Worm (Caenorhabditis elegans): ENCODE measurements around the gene C04H5.1.

The C04H5.1 gene

DNA sequence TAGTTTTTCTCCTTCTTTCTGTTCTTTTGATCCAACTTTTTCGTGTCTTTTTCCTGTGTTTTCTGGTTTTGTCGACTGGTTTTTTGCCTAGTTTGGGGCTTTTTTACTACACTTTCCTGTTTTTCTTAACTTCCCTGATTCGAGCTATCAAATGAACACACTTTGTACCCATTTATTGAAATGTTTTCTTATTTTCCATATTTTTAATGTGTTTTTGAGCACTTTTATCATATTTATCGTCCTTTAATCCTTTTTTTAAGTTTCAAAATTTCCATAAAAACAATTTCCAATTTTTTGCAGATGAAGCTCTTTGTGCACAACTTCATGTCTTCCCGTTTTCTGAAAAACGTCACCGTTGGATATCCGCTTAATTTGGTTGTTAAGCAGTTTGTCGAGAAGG, at the start of gene C04H5.1:
Gene C04H5.1 (plus strand): TSS at position 301 of the 400 bp plus-strand sequence.
- no peak for TF ChIP-seq unc-62 (GFP tag; optimal IDR thresholded peaks at IDR 0.05)

DNA sequence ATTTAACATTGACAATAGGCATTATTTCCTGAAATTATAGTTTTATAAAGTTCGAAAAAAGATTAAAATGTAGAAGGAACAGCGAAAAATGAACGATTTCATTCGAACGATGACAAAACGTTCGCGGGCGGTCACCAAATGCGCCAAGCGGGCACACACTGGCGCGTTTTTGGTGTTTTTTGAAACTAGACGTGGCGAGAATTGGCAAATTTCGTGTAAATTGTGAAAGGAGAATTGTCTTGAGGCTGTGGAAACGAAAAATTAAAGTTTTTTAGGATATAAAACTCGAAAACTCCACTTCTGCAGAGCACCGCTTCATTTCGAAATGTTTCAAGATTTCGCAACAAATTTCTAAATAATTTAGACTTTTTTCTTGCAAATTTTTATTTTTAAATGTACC, 45.4 kb upstream of the C04H5.1 start, which contains the start of gene usp-14:
Gene usp-14 (minus strand): TSS at position 28 of the 400 bp plus-strand sequence.
- TF ChIP-seq unc-62 (GFP tag; optimal IDR thresholded peaks at IDR 0.05), result no peak

DNA sequence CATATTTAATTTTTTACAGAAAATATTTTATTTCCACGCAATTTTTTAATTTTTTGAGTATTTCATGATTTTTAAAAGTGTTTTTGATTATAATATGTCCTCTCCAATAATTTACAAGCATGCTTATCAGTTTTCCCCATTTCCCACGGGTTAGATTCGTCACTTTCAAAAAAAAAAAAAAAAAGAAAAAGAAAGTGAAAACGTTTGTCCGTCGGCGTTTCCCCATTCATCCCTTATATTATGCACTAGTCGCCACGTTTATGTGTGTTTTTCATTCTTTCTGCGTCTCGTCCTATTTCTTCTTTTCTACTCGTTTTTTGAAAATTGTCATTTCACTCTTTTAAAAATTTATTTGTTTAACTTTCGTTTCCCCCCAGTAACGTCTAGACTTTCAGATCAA, 44.7 kb upstream of the C04H5.1 start, which contains the start of gene vnut-1:
Gene vnut-1 (plus strand): TSS at position 396 of the 400 bp plus-strand sequence.
- TF ChIP-seq unc-62 (GFP tag; optimal IDR thresholded peaks at IDR 0.05), result no peak

ce11 chrII:14492592-14493196, 41.4 kb upstream of the C04H5.1 start:
- TF ChIP-seq unc-62 (GFP tag; optimal IDR thresholded peaks at IDR 0.05), result no peak

ce11 chrII:14494014-14494413, 40.1 kb upstream of the C04H5.1 start:
- TF ChIP-seq unc-62 (GFP tag; optimal IDR thresholded peaks at IDR 0.05), result no peak

DNA sequence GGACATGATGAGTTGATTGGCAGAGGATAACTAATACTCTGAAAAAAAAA, 39.9 kb upstream of the C04H5.1 start, which contains the start of gene cysl-2:
Gene cysl-2 (minus strand): TSS at position 38 of the 50 bp plus-strand sequence.
- TF ChIP-seq unc-62 (GFP tag; optimal IDR thresholded peaks at IDR 0.05), result no peak

DNA sequence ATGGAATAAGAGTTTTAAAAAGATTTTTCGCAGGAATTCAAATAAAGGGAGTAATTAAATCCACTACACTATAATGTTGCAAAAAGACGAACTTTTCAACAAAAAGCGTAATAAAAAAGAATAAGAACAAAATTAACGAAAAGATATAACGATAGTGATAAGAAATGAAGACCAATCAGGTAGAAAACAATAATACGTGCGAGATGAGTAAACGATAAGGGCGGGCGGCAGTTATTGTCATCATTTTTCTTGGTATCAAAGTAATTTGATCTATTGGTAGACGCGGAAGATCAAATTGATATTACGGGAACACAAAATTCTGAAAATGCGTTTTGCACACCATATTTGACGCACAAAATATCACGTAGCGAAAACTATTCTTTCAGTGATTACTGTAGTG, 39.6 kb upstream of the C04H5.1 start:
- TF ChIP-seq unc-62 (GFP tag; optimal IDR thresholded peaks at IDR 0.05), result no peak

DNA sequence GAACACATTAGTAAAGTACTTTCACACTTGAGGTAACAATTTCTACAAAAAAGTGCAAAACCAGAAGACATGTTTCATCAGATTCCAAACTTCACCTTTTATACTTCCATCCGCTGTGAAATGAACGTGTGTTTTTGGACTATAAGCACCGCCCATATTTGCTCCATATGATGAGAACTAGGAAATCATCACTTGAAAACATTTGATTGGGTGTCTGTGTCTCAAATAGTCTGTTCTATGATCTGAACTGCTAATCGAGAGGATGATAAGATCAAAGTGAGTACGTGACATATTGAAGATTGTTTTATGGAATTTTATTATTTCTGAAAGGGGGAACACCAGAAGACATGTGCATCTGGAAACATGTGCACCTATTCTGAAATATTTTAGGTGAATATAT, 38.8 kb upstream of the C04H5.1 start:
- no peak for TF ChIP-seq unc-62 (GFP tag; optimal IDR thresholded peaks at IDR 0.05)

- TF ChIP-seq unc-62 (GFP tag; optimal IDR thresholded peaks at IDR 0.05), result no peak
Measured at ce11 chrII:14496809-14497208, 37.3 kb upstream of the C04H5.1 start.

DNA sequence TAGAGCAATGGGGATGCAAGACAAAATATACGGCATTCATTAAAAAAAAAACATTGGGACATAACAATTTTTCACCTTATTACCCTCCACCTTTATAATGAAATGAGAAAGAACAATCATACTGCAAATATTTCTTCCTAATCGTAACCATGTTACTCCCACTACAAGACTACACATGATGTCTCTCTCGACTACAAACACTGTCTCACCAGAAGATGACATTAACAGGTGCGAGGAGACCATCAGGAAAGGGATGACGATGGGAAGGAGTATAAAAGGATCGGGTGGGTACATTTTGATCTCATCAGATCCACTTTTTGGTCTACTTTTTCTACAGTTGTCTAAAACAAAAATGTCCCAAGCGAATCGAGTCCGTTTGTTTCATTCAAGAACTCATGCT, 36.3 kb upstream of the C04H5.1 start, which contains the start of gene dhs-8:
Gene dhs-8 (plus strand): TSS at position 179 of the 400 bp plus-strand sequence.
- TF ChIP-seq unc-62 (GFP tag; optimal IDR thresholded peaks at IDR 0.05), result no peak

ce11 chrII:14500122-14500521, 34.0 kb upstream of the C04H5.1 start, which contains the start of gene K10H10.4:
Gene K10H10.4 (plus strand): TSS chrII:14500422.
- TF ChIP-seq unc-62 (GFP tag; optimal IDR thresholded peaks at IDR 0.05), result no peak

ce11 chrII:14501447-14501846, 32.7 kb upstream of the C04H5.1 start, which contains the start of gene K10H10.5:
Gene K10H10.5 (plus strand): TSS chrII:14501747.
- TF ChIP-seq unc-62 (GFP tag; optimal IDR thresholded peaks at IDR 0.05), result no peak

DNA sequence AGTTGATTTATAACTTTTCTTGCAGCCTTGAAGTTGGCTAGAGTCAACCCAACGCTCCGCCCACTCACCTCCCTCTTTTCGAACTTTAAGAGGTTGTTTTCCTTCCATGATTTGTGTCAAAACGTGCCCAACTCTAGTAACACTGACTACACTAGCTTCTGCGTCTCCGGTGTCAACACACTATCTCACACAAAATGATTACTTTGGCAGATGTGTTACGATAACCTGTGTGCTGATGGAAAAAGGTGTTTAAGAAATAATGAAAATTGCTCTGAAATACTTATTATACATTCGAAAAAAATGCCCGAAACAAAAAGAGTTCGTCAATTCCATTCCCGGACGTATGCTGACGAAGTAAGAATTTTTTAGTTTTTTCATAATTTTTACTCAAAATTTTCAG, 31.1 kb upstream of the C04H5.1 start, which contains the start of gene K10H10.6:
Gene K10H10.6 (plus strand): TSS at position 301 of the 400 bp plus-strand sequence.
- TF ChIP-seq unc-62 (GFP tag; optimal IDR thresholded peaks at IDR 0.05), result no peak

ce11 chrII:14506245-14506644, 27.9 kb upstream of the C04H5.1 start, which contains the start of gene K10H10.12:
Gene K10H10.12 (minus strand): TSS chrII:14506345.
- TF ChIP-seq unc-62 (GFP tag; optimal IDR thresholded peaks at IDR 0.05), result no peak

DNA sequence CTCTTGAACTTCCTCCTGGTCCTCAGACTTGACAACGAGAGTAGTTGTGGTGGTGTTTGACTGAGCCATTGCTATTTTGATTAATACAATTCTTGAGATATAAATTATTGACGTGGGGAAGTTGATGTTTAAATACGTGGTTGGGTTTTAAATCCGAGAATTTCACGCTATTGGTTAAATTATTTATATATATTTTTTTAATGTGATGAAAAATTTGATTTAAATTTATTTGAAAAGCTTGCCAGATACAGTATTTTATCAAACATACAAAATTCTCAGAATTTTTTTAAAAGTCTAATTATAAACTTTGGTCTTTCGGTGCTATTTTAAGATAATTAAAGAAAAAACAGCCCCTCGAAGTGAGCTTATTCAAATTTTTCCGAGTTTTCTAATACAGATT, 26.5 kb upstream of the C04H5.1 start, which contains the start of the genes K10H10.7 and K10H10.10:
Gene K10H10.7 (minus strand): TSS at position 101 of the 400 bp plus-strand sequence.
Gene K10H10.10 (plus strand): TSS at position 204 of the 400 bp plus-strand sequence.
- no peak for TF ChIP-seq unc-62 (GFP tag; optimal IDR thresholded peaks at IDR 0.05)

ce11 chrII:14510162-14510561, 23.9 kb upstream of the C04H5.1 start:
- no peak for TF ChIP-seq unc-62 (GFP tag; optimal IDR thresholded peaks at IDR 0.05)

ce11 chrII:14511189-14511588, 22.9 kb upstream of the C04H5.1 start, which contains the start of gene K10H10.13:
Gene K10H10.13 (minus strand): TSS chrII:14511289.
- no peak for TF ChIP-seq unc-62 (GFP tag; optimal IDR thresholded peaks at IDR 0.05)

DNA sequence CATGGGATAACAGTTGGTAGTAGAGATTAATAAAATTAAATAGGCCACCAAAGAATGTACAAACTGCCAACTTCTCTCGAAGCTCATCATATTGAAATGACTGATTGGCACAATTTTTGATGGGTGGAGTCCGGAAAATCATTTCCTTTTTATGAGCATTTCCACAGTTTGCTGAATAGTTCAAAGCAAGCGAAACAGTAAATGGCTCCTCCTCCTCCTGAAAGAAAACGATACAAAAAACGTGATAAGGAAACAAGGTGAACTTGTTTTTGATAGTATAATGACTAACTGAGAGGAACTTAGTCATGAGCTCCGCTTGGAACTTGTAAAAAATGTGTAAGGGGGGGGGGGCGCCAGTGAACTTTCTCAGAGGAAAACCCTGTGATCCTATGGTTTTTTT, 19.1 kb upstream of the C04H5.1 start, which contains the start of gene K10H10.9:
Gene K10H10.9 (minus strand): TSS at position 101 of the 400 bp plus-strand sequence.
- no peak for TF ChIP-seq unc-62 (GFP tag; optimal IDR thresholded peaks at IDR 0.05)
